ENCODE assay signal across 3 worm cellular contexts in the genomic region with DNA sequence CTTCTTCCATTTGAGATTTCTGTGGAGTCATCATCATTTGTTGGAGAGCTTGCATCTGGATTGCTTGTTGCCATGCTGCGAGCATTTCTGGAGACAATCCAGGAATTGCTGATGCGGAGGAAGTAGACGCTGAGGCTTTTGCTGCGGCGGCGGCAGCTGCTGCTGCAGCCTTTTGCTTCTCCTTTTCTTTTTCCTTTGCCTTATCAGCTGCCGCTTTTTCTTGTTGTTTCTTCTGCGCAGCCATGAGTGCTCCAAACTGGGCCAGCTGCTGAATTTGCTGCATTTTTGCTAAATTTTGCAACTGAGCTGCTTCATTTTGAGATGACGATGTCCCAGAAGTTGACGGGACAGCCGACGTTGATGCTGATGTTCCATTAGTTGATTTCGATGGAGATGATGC.
TF ChIP-seq lines count a peak whose summit lies in the region.

No protein-coding gene starts in this region.

TF ChIP-seq in whole organism, L4 larva, 104 proteins besides CTCF, POLR2A, EP300 and RAD21:
- no peak for TF ChIP-seq gei-8 (GFP tag; optimal IDR thresholded peaks at IDR 0.05; lab: Kevin White, UChicago)
- peak; percentile 54; the same call in 1 of the 2 replicates for TF ChIP-seq egl-43 (GFP tag; IDR thresholded peaks at IDR 0.05; lab: Robert Waterston, UW)
- no peak for TF ChIP-seq ceh-28 (tag; optimal IDR thresholded peaks at IDR 0.05; lab: Kevin White, UChicago)
- no peak for TF ChIP-seq R02D3.7 (tag; optimal IDR thresholded peaks at IDR 0.05; lab: Kevin White, UChicago)
- peak; percentile 55; the same call in 1 of the 2 replicates for TF ChIP-seq set-16 (GFP tag; IDR thresholded peaks at IDR 0.05; lab: Robert Waterston, UW)
- peak; percentile 90 for TF ChIP-seq aha-1 (tag; lab: Kevin White, UChicago)
- no peak for TF ChIP-seq nhr-48 (tag; optimal IDR thresholded peaks at IDR 0.05; lab: Kevin White, UChicago)
- no peak for TF ChIP-seq unc-130 (GFP tag; optimal IDR thresholded peaks at IDR 0.05; lab: Kevin White, UChicago)
- no peak for TF ChIP-seq nhr-10 (tag; optimal IDR thresholded peaks at IDR 0.05; lab: Kevin White, UChicago)
- no peak for TF ChIP-seq nhr-77 (tag; optimal IDR thresholded peaks at IDR 0.05; lab: Kevin White, UChicago)
- no peak for TF ChIP-seq madf-5 (GFP tag; IDR thresholded peaks at IDR 0.05; lab: Robert Waterston, UW)
- TF ChIP-seq ceh-32 (tag; optimal IDR thresholded peaks at IDR 0.05; lab: Kevin White, UChicago; ENCODE audit: poor library complexity): no peak
- TF ChIP-seq daf-19 (GFP tag; conservative IDR thresholded peaks at IDR 0.05; lab: Robert Waterston, UW): no peak
- no peak for TF ChIP-seq zip-11 (GFP tag; IDR thresholded peaks at IDR 0.05; lab: Robert Waterston, UW)
- no peak for TF ChIP-seq ctbp-1 (GFP tag; IDR thresholded peaks at IDR 0.05; lab: Robert Waterston, UW)

TF ChIP-seq in whole organism, midembryonic, 9 proteins besides CTCF, POLR2A, EP300 and RAD21:
- TF ChIP-seq flt-1 (GFP tag; IDR thresholded peaks at IDR 0.05; lab: Robert Waterston, UW) (peak; percentile 50; the same call in 1 of the 2 replicates), med-1 (GFP tag; optimal IDR thresholded peaks at IDR 0.05; lab: Kevin White, UChicago; ENCODE audit: insufficient read depth) (no peak)

TF ChIP-seq in whole organism, young adult, 124 proteins besides CTCF, POLR2A, EP300 and RAD21:
- no peak for TF ChIP-seq nhr-80 (tag; optimal IDR thresholded peaks at IDR 0.05; lab: Kevin White, UChicago)
- TF ChIP-seq snpc-1.3 (tag; optimal IDR thresholded peaks at IDR 0.05; lab: Kevin White, UChicago; ENCODE audit: insufficient read depth): no peak
- TF ChIP-seq egrh-3 (GFP tag; IDR thresholded peaks at IDR 0.05; lab: Robert Waterston, UW): 0 out of 2 replicates have a peak, but pooled peaks have one; percentile 18
- TF ChIP-seq ZK185.1 (tag; optimal IDR thresholded peaks at IDR 0.05; lab: Kevin White, UChicago; ENCODE audit: poor library complexity, severe bottlenecking): no peak
- TF ChIP-seq lin-26 (GFP tag; IDR thresholded peaks at IDR 0.05; lab: Robert Waterston, UW): 0 out of 2 replicates have a peak, but pooled peaks have one; percentile 28
- peak; percentile 53 for TF ChIP-seq zfh-2 (GFP tag; conservative IDR thresholded peaks at IDR 0.05; lab: Robert Waterston, UW)
